Worm (Caenorhabditis elegans): ENCODE results near the gene Y66D12A.16.

ce11 chrIII:11477307-11477706 lies 46.0 kb upstream of the Y66D12A.16 start:
- TF ChIP-seq elt-2 (tag; optimal IDR thresholded peaks at IDR 0.05) (no peak), nhr-11 (tag; optimal IDR thresholded peaks at IDR 0.05) (no peak)
